Worm (Caenorhabditis elegans) whole organism, L1 larva: ENCODE data around the gene col-174.

Experiments
- C04F5.9 ChIP-seq: sonication (generic microtip); optimal IDR thresholded peaks from 2 replicates; lab custom pipeline; 2016; ENCODE audit warnings: missing genetic modification characterization, missing compliant biosample characterization
- Y116A8C.19 ChIP-seq: sonication (generic microtip); optimal IDR thresholded peaks from 2 replicates; lab custom pipeline; 2016; ENCODE audit warnings: missing compliant biosample characterization, missing genetic modification characterization, borderline replicate concordance
- aha-1 ChIP-seq: fragments of 150-350 bp; optimal IDR thresholded peaks from 2 replicates; lab custom pipeline; 2014; ENCODE audit warnings: missing biosample characterization, missing genetic modification characterization
- alr-1 ChIP-seq: fragments of 200-800 bp; sonication (Bioruptor generic); optimal IDR thresholded peaks from 2 replicates; lab custom pipeline; 2018; ENCODE audit warnings: borderline replicate concordance, mild to moderate bottlenecking, missing genetic modification characterization, missing compliant biosample characterization
- aly-2 ChIP-seq: fragments of 150-350 bp; optimal IDR thresholded peaks from 2 replicates; lab custom pipeline; 2014; ENCODE audit warnings: missing biosample characterization, missing genetic modification characterization
- ama-1 ChIP-seq: fragments of 150-350 bp; optimal IDR thresholded peaks from 2 replicates; lab custom pipeline; 2014
- blmp-1 ChIP-seq: fragments of 150-350 bp; optimal IDR thresholded peaks from 2 replicates; lab custom pipeline; 2014; ENCODE audit warnings: missing biosample characterization, missing genetic modification characterization
- ceh-8 ChIP-seq: fragments of 200-800 bp; sonication (Bioruptor generic); optimal IDR thresholded peaks from 2 replicates; lab custom pipeline; 2018; ENCODE audit warnings: mild to moderate bottlenecking, missing genetic modification characterization, moderate library complexity, missing compliant biosample characterization
- ceh-82 ChIP-seq, 3 experiments: fragments of 150-350 bp in 1 of 3; sonication (generic microtip) in 2 of 3; optimal IDR thresholded peaks; 2 replicates each; lab custom pipeline; 2014 to 2017; ENCODE audit warnings: missing biosample characterization in 3 of 3, missing genetic modification characterization in 3 of 3
- ceh-90 ChIP-seq: sonication (generic microtip); optimal IDR thresholded peaks from 2 replicates; lab custom pipeline; 2016; ENCODE audit warnings: missing genetic modification characterization, missing compliant biosample characterization
- ces-1 ChIP-seq: fragments of 150-350 bp; optimal IDR thresholded peaks from 2 replicates; lab custom pipeline; 2014; ENCODE audit warnings: missing biosample characterization, missing genetic modification reagents, missing genetic modification characterization
- efl-1 ChIP-seq, 4 experiments: fragments of 150-350 bp; optimal IDR thresholded peaks in 3 of 4; peaks in 1 of 4; 1 replicate in 1 of 4; 2 replicates in 3 of 4; lab custom pipeline; 2014; ENCODE audit warnings: missing biosample characterization in 2 of 4, missing genetic modification characterization in 2 of 4, missing genetic modification reagents in 2 of 4
- efl-3 ChIP-seq: fragments of 200-800 bp; sonication (Bioruptor generic); optimal IDR thresholded peaks from 2 replicates; lab custom pipeline; 2018; ENCODE audit warnings: mild to moderate bottlenecking, missing genetic modification characterization, missing compliant biosample characterization
- egl-13 ChIP-seq: sonication (generic microtip); optimal IDR thresholded peaks from 2 replicates; lab custom pipeline; 2016; ENCODE audit warnings: missing genotype, missing genetic modification reagents, missing genetic modification characterization, missing compliant biosample characterization
- elt-2 ChIP-seq: sonication (generic microtip); optimal IDR thresholded peaks from 2 replicates; lab custom pipeline; 2016; ENCODE audit warnings: missing genetic modification characterization, mild to moderate bottlenecking, inconsistent platforms, missing compliant biosample characterization, missing genetic modification reagents
- elt-3 ChIP-seq, 6 experiments: fragments of 150-350 bp in 1 of 6; sonication (generic microtip); optimal IDR thresholded peaks; 2 replicates each; lab custom pipeline; 2017 to 2018; ENCODE audit warnings: missing biosample characterization in 6 of 6, missing genetic modification characterization in 6 of 6, inconsistent platforms in 1 of 6
- ets-5 ChIP-seq: fragments of 200-800 bp; sonication (Bioruptor generic); IDR thresholded peaks from 2 replicates; pipeline ENCODE4 v1.3.6; 2022; ENCODE audit warnings: missing genetic modification characterization, missing compliant biosample characterization
- fos-1 ChIP-seq: fragments of 150-350 bp; optimal IDR thresholded peaks from 2 replicates; lab custom pipeline; 2014; ENCODE audit warnings: missing biosample characterization, missing genetic modification characterization
- grh-1 ChIP-seq: fragments of 200-800 bp; sonication (Bioruptor generic); IDR thresholded peaks from 2 replicates; pipeline ENCODE4 v1.3.6; 2022; ENCODE audit warnings: missing genetic modification reagents, missing genetic modification characterization, missing compliant biosample characterization
- hlh-4 ChIP-seq: sonication (generic microtip); optimal IDR thresholded peaks from 2 replicates; lab custom pipeline; 2016; ENCODE audit warnings: mild to moderate bottlenecking, missing genetic modification characterization, missing compliant biosample characterization
- irx-1 ChIP-seq: sonication (generic microtip); optimal IDR thresholded peaks from 2 replicates; lab custom pipeline; 2016; ENCODE audit warnings: missing genetic modification characterization, missing compliant biosample characterization
- isw-1 ChIP-seq: fragments of 200-800 bp; sonication (Bioruptor generic); IDR thresholded peaks from 2 replicates; pipeline ENCODE4 v1.3.6; 2022; ENCODE audit warnings: missing genetic modification characterization, missing compliant biosample characterization
- lin-15B ChIP-seq: fragments of 150-350 bp; sonication (generic microtip); optimal IDR thresholded peaks from 3 replicates; lab custom pipeline; 2014; ENCODE audit warnings: missing biosample characterization, missing genetic modification characterization
- lin-35 ChIP-seq, 2 experiments: fragments of 150-350 bp; optimal IDR thresholded peaks; 2 replicates each; lab custom pipeline; 2014; ENCODE audit warnings: missing biosample characterization in 2 of 2, missing genetic modification characterization in 2 of 2, missing genetic modification reagents in 2 of 2
- lin-39 ChIP-seq: fragments of 150-350 bp; optimal IDR thresholded peaks from 2 replicates; lab custom pipeline; 2014; ENCODE audit warnings: missing biosample characterization, missing genetic modification reagents, missing genetic modification characterization
- lsy-2 ChIP-seq, 2 experiments: fragments of 150-350 bp; optimal IDR thresholded peaks; 2 replicates each; lab custom pipeline; 2014; ENCODE audit warnings: missing biosample characterization in 2 of 2, missing genetic modification characterization in 2 of 2
- mep-1 ChIP-seq: fragments of 150-350 bp; optimal IDR thresholded peaks from 2 replicates; lab custom pipeline; 2014; ENCODE audit warnings: missing biosample characterization, missing genetic modification characterization
- nhr-11 ChIP-seq: fragments of 150-350 bp; optimal IDR thresholded peaks from 2 replicates; lab custom pipeline; 2014; ENCODE audit warnings: missing biosample characterization, missing genetic modification characterization
- nhr-19 ChIP-seq: fragments of 200-800 bp; sonication (Bioruptor generic); conservative IDR thresholded peaks from 2 replicates; pipeline ENCODE4 v1.3.6; 2022; ENCODE audit warnings: missing genetic modification characterization, missing compliant biosample characterization
- nhr-20 ChIP-seq: sonication (generic microtip); optimal IDR thresholded peaks from 2 replicates; lab custom pipeline; 2016; ENCODE audit warnings: mild to moderate bottlenecking, missing genetic modification characterization, missing compliant biosample characterization
- nhr-237 ChIP-seq: fragments of 150-350 bp; optimal IDR thresholded peaks from 2 replicates; lab custom pipeline; 2014; ENCODE audit warnings: missing biosample characterization, missing genetic modification characterization
- nhr-47 ChIP-seq: sonication (generic microtip); optimal IDR thresholded peaks from 2 replicates; lab custom pipeline; 2016; ENCODE audit warnings: mild to moderate bottlenecking, missing genetic modification characterization, moderate library complexity, missing compliant biosample characterization
- nhr-71 ChIP-seq: sonication (generic microtip); optimal IDR thresholded peaks from 2 replicates; lab custom pipeline; 2016; ENCODE audit warnings: mild to moderate bottlenecking, missing genetic modification characterization, moderate library complexity, missing compliant biosample characterization
- nhr-84 ChIP-seq: sonication (generic microtip); optimal IDR thresholded peaks from 2 replicates; lab custom pipeline; 2017; ENCODE audit warnings: missing biosample characterization, missing genetic modification characterization
- pag-3 ChIP-seq: sonication (generic microtip); optimal IDR thresholded peaks from 2 replicates; lab custom pipeline; 2017; ENCODE audit warnings: missing genetic modification characterization, mild to moderate bottlenecking, missing compliant biosample characterization, antibody characterized with exemption, borderline replicate concordance; ENCODE audit not compliant: insufficient read depth
- pax-3 ChIP-seq: fragments of 200-800 bp; sonication (Bioruptor generic); optimal IDR thresholded peaks from 2 replicates; lab custom pipeline; 2018; ENCODE audit warnings: mild to moderate bottlenecking, missing genetic modification characterization, moderate library complexity, missing compliant biosample characterization
- pqm-1 ChIP-seq: sonication (generic microtip); optimal IDR thresholded peaks from 3 replicates; lab custom pipeline; 2017; ENCODE audit warnings: missing biosample characterization, missing genetic modification characterization
- snu-23 ChIP-seq: sonication (generic microtip); optimal IDR thresholded peaks from 2 replicates; lab custom pipeline; 2016; ENCODE audit warnings: missing genetic modification characterization, missing compliant biosample characterization
- sox-4 ChIP-seq: sonication (generic microtip); optimal IDR thresholded peaks from 2 replicates; lab custom pipeline; 2016; ENCODE audit warnings: missing genetic modification characterization, missing compliant biosample characterization
- sptf-1 ChIP-seq: fragments of 150-350 bp; optimal IDR thresholded peaks from 2 replicates; lab custom pipeline; 2014; ENCODE audit warnings: missing biosample characterization, missing genetic modification characterization
- sup-37 ChIP-seq: fragments of 200-800 bp; sonication (Bioruptor generic); optimal IDR thresholded peaks from 2 replicates; lab custom pipeline; 2018; ENCODE audit warnings: mild to moderate bottlenecking, missing genetic modification characterization, missing compliant biosample characterization
- swsn-7 ChIP-seq: sonication (generic microtip); optimal IDR thresholded peaks from 2 replicates; lab custom pipeline; 2016; ENCODE audit warnings: missing genetic modification characterization, missing compliant biosample characterization
- tbx-2 ChIP-seq: sonication (generic microtip); optimal IDR thresholded peaks from 2 replicates; lab custom pipeline; 2016; ENCODE audit warnings: missing genetic modification characterization, missing compliant biosample characterization
- tlp-1 ChIP-seq: fragments of 150-350 bp; optimal IDR thresholded peaks from 2 replicates; lab custom pipeline; 2014; ENCODE audit warnings: missing biosample characterization, missing genetic modification characterization
- unc-130 ChIP-seq: fragments of 150-350 bp; optimal IDR thresholded peaks from 2 replicates; lab custom pipeline; 2017; ENCODE audit warnings: missing biosample characterization, missing genetic modification characterization, inconsistent platforms
- unc-86 ChIP-seq: sonication (generic microtip); optimal IDR thresholded peaks from 2 replicates; lab custom pipeline; 2016; ENCODE audit warnings: missing genetic modification characterization, missing compliant biosample characterization
- unc-98 ChIP-seq: fragments of 200-800 bp; sonication (Bioruptor generic); IDR thresholded peaks from 2 replicates; pipeline ENCODE4 v1.3.6; 2022; ENCODE audit warnings: missing genetic modification characterization, missing compliant biosample characterization
- zag-1 ChIP-seq: fragments of 150-350 bp; optimal IDR thresholded peaks from 2 replicates; lab custom pipeline; 2014; ENCODE audit warnings: missing biosample characterization, missing genetic modification characterization

Gene col-174

DNA sequence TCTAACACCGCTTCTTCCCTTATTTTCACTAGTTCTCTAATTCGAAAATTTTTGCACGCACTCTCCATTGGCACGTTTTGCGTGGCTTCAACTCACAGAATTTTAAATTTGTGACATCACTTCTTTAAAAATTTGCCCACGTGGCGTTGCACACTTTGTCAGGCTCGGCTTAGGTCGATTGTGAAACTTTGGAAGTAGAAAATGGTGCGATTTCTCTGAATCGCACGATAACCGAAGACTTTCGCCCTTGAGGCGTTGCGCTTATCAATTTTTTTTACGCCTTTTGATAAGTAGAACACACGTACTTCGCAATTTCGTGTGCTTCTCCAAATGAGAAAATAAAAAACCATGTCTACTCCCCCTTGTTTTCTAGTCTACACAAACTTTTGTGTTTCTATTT lies 31.7 kb downstream of the col-174 start:
- TF ChIP-seq efl-3: no peak
- TF ChIP-seq elt-2 (tag; lab: Kevin White, UChicago): peak; percentile 78
- TF ChIP-seq sptf-1 (tag; lab: Kevin White, UChicago): no peak
- TF ChIP-seq egl-13 (tag; lab: Kevin White, UChicago): peak; percentile 8
- peak; percentile 93 for TF ChIP-seq pqm-1 (tag; lab: Kevin White, UChicago)
- TF ChIP-seq mep-1 (tag; lab: Kevin White, UChicago): no peak
- peak; percentile 19 for TF ChIP-seq nhr-20
- no peak for TF ChIP-seq ceh-82 (tag; optimal IDR thresholded peaks at IDR 0.05; lab: Kevin White, UChicago)
- TF ChIP-seq nhr-71: peak; percentile 24
- peak; percentile 24 for TF ChIP-seq blmp-1 (tag; lab: Kevin White, UChicago)

DNA sequence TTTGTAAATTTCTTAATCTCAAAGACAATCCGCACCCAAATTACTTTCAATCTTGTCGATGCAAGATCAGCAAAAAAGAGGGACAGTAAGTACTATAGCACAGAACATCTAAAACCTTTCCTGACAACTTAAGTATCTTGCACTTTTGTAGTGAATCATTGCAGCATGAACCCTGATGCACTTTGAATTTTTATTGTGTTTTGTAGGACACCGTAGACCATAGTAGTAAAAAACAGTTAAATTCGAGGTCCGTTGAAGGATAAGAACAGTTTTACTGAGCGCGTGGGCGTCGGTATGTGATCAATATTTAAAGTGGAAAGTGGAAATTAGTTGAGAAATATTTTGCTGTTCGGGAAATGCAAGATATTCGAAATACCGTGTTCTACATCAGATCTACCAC lies 35.6 kb downstream of the col-174 start:
- TF ChIP-seq nhr-237 (no peak), unc-98 (GFP tag; lab: Robert Waterston, UW) (no peak), pax-3 (tag; lab: Kevin White, UChicago) (no peak), nhr-71 (no peak), isw-1 (GFP tag; lab: Robert Waterston, UW) (no peak), Y116A8C.19 (tag; lab: Kevin White, UChicago) (no peak), aly-2 (tag; lab: Kevin White, UChicago) (no peak), irx-1 (no peak), ceh-8 (GFP tag; lab: Kevin White, UChicago) (no peak), elt-3 (tag; optimal IDR thresholded peaks at IDR 0.05; lab: Kevin White, UChicago) (no peak), lin-39 (tag; lab: Kevin White, UChicago) (no peak), nhr-11 (tag; lab: Kevin White, UChicago) (no peak), sup-37 (no peak), egl-13 (tag; lab: Kevin White, UChicago) (no peak), hlh-4 (tag; lab: Kevin White, UChicago) (no peak), ceh-90 (no peak), tbx-2 (no peak), pqm-1 (tag; lab: Kevin White, UChicago) (no peak), snu-23 (GFP tag; lab: Kevin White, UChicago) (no peak), ces-1 (GFP tag; lab: Kevin White, UChicago) (no peak)
- TF ChIP-seq, all 84 proteins: peak for 0

DNA sequence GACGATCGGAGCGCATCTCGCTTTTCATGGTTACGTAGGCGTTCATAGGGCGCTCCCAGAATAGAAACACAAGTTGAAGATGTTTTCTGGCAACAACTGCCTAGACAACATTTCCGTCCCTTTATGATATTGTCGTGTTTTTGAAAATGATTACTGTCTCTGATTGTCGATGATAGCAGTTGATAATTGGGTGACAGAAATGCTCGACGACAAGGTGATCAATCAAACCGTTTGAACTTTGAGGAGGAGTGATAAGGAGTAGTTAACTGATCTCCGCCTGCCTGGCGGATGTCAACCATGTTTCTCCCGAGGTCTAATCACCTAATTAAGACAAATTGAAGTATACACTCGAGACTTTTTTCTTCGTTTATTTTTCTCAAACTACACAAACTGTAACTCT lies 37.3 kb downstream of the col-174 start:
- TF ChIP-seq ceh-90 (no peak), pax-3 (tag; lab: Kevin White, UChicago) (no peak), elt-3 (tag; optimal IDR thresholded peaks at IDR 0.05; lab: Kevin White, UChicago) (peak in 5 of 6 experiments; percentile 78 to 95 (median 79)), ama-1 (no peak), nhr-47 (tag; lab: Kevin White, UChicago) (no peak), tbx-2 (peak; percentile 27), lin-15B (tag; lab: Kevin White, UChicago) (no peak), alr-1 (tag; lab: Kevin White, UChicago) (no peak), sup-37 (no peak), lsy-2 (tag; optimal IDR thresholded peaks at IDR 0.05; lab: Kevin White, UChicago) (peak in 1 of 2 experiments; percentile 5), nhr-71 (peak; percentile 44), aly-2 (tag; lab: Kevin White, UChicago) (no peak), nhr-20 (peak; percentile 53), unc-98 (GFP tag; lab: Robert Waterston, UW) (no peak), unc-86 (tag; lab: Kevin White, UChicago) (no peak), lin-35 (GFP tag; optimal IDR thresholded peaks at IDR 0.05; lab: Kevin White, UChicago) (peak in 1 of 2 experiments; percentile 8), C04F5.9 (tag; lab: Kevin White, UChicago) (no peak), unc-130 (peak; percentile 78), swsn-7 (tag; lab: Kevin White, UChicago) (no peak), fos-1 (tag; lab: Kevin White, UChicago) (no peak), tlp-1 (tag; lab: Kevin White, UChicago) (no peak), aha-1 (no peak), sptf-1 (tag; lab: Kevin White, UChicago) (no peak), zag-1 (no peak), nhr-19 (GFP tag; lab: Robert Waterston, UW) (no peak; the same call in 1 of the 2 replicates), hlh-4 (tag; lab: Kevin White, UChicago) (no peak), pag-3 (no peak), sox-4 (tag; lab: Kevin White, UChicago) (no peak), efl-1 (optimal IDR thresholded peaks at IDR 0.05; lab: Kevin White, UChicago) (no peak), efl-1 (GFP tag; optimal IDR thresholded peaks at IDR 0.05 in 1 of 2; lab: Kevin White, UChicago) (no peak), grh-1 (no peak), Y116A8C.19 (tag; lab: Kevin White, UChicago) (no peak), ets-5 (GFP tag; lab: Robert Waterston, UW) (no peak), ceh-82 (tag; optimal IDR thresholded peaks at IDR 0.05; lab: Kevin White, UChicago) (no peak), nhr-84 (tag; lab: Kevin White, UChicago) (no peak)
